Fruit fly (Drosophila melanogaster): Measurements from ENCODE around the gene CG17712.
A peak's percentile ranks its signal among the peaks of the same experiment; 100 is the strongest.

CG17712 gene

dm6 chr2L:1729607-1730011 is 22.3 kb downstream of the CG17712 start, which contains the start of the genes Eno and CG31937 (continued):
- TF ChIP-seq Deaf1 (tag; optimal IDR thresholded peaks at IDR 0.05), result no peak
- TF ChIP-seq zen (tag; optimal IDR thresholded peaks at IDR 0.05), result no peak
- no peak for TF ChIP-seq CG11456 (GFP tag; IDR thresholded peaks at IDR 0.05)
- TF ChIP-seq GATAe (GFP tag; conservative IDR thresholded peaks at IDR 0.05), result no peak
- peak; percentile 55 for TF ChIP-seq Nf-YC (tag; optimal IDR thresholded peaks at IDR 0.05)
- TF ChIP-seq CoRest (tag; optimal IDR thresholded peaks at IDR 0.05), result peak; percentile 38
- TF ChIP-seq nerfin-2 (GFP tag; IDR thresholded peaks at IDR 0.05; ENCODE audit: partially characterized antibody), result no peak
- no peak for TF ChIP-seq dan (GFP tag; IDR thresholded peaks at IDR 0.05)
- peak; percentile 3 for TF ChIP-seq CG10979 (tag; optimal IDR thresholded peaks at IDR 0.05)
- no peak for TF ChIP-seq fd64A (GFP tag; optimal IDR thresholded peaks at IDR 0.05)
- peak; percentile 28 for TF ChIP-seq CG1529 (GFP tag; optimal IDR thresholded peaks at IDR 0.05)
- TF ChIP-seq nerfin-1 (tag; optimal IDR thresholded peaks at IDR 0.05), result no peak
- TF ChIP-seq zfh1 (GFP tag; IDR thresholded peaks at IDR 0.05), result no peak
- TF ChIP-seq en (GFP tag; optimal IDR thresholded peaks at IDR 0.05), result no peak
- peak; percentile 60 for TF ChIP-seq CG12391 (tag; optimal IDR thresholded peaks at IDR 0.05)
- TF ChIP-seq Dbx (GFP tag; IDR thresholded peaks at IDR 0.05), result peak; percentile 69; the same call in 2 of the 3 replicates
- TF ChIP-seq CG9817 (tag; optimal IDR thresholded peaks at IDR 0.05), result peak; percentile 53
- peak; percentile 59 for TF ChIP-seq tgo (GFP tag; IDR thresholded peaks at IDR 0.05)
- peak; percentile 22 to 98 for TF ChIP-seq Pdp1 (GFP tag; optimal IDR thresholded peaks at IDR 0.05)
- TF ChIP-seq CG12769 (tag; optimal IDR thresholded peaks at IDR 0.05), result peak; percentile 76
- TF ChIP-seq jumu (GFP tag; optimal IDR thresholded peaks at IDR 0.05), result peak; percentile 18
- TF ChIP-seq CG2889 (GFP tag; IDR thresholded peaks at IDR 0.05), result no peak
- peak; percentile 48 for TF ChIP-seq CG13287 (GFP tag; IDR thresholded peaks at IDR 0.05; ENCODE audit: partially characterized antibody)
- no peak for TF ChIP-seq Lim3 (GFP tag; IDR thresholded peaks at IDR 0.05)
- TF ChIP-seq Blimp-1 (GFP tag; optimal IDR thresholded peaks at IDR 0.05), result no peak
- no peak for TF ChIP-seq CG17568 (GFP tag; optimal IDR thresholded peaks at IDR 0.05)
- TF ChIP-seq CG6689 (GFP tag; IDR thresholded peaks at IDR 0.05), result peak; percentile 61
- no peak for TF ChIP-seq CG15479 (GFP tag; optimal IDR thresholded peaks at IDR 0.05)
- no peak for TF ChIP-seq fru (optimal IDR thresholded peaks at IDR 0.05)
- TF ChIP-seq p53 (GFP tag; optimal IDR thresholded peaks at IDR 0.05), result no peak
- TF ChIP-seq CG2129 (GFP tag; IDR thresholded peaks at IDR 0.05; ENCODE audit: partially characterized antibody), result no peak
- no peak for TF ChIP-seq chinmo (GFP tag; IDR thresholded peaks at IDR 0.05; ENCODE audit: partially characterized antibody)
- TF ChIP-seq Eip74EF (GFP tag; optimal IDR thresholded peaks at IDR 0.05), result no peak
- TF ChIP-seq gt (GFP tag; IDR thresholded peaks at IDR 0.05), result no peak
- TF ChIP-seq CG10267 (tag; optimal IDR thresholded peaks at IDR 0.05), result no peak
- no peak for TF ChIP-seq CkIIα-i1 (GFP tag; IDR thresholded peaks at IDR 0.05)
- no peak for TF ChIP-seq hb (GFP tag; IDR thresholded peaks at IDR 0.05; ENCODE audit: partially characterized antibody)
- no peak for TF ChIP-seq amos (GFP tag; IDR thresholded peaks at IDR 0.05; ENCODE audit: partially characterized antibody)
- peak; percentile 54; the same call in 2 of the 3 replicates for TF ChIP-seq Aef1 (GFP tag; IDR thresholded peaks at IDR 0.05)
- no peak for TF ChIP-seq run (tag; optimal IDR thresholded peaks at IDR 0.05)
- no peak for TF ChIP-seq z (GFP tag; IDR thresholded peaks at IDR 0.05)
- TF ChIP-seq CG10321 (GFP tag; IDR thresholded peaks at IDR 0.05), result no peak
- TF ChIP-seq CG18262 (tag; optimal IDR thresholded peaks at IDR 0.05), result peak; percentile 22
- TF ChIP-seq E2f1 (GFP tag; IDR thresholded peaks at IDR 0.05), result peak; percentile 46; the same call in 1 of the 2 replicates
- peak; percentile 55 for TF ChIP-seq Dip3 (GFP tag; optimal IDR thresholded peaks at IDR 0.05)
- TF ChIP-seq CG15269 (tag; optimal IDR thresholded peaks at IDR 0.05), result peak; percentile 69
- peak; percentile 48 for TF ChIP-seq CG10209 (GFP tag; optimal IDR thresholded peaks at IDR 0.05)
- peak; percentile 32 for TF ChIP-seq Hr3 (GFP tag; optimal IDR thresholded peaks at IDR 0.05)
- TF ChIP-seq CG33213 (GFP tag; optimal IDR thresholded peaks at IDR 0.05), result no peak
- peak; percentile 27 for TF ChIP-seq fu2 (GFP tag; optimal IDR thresholded peaks at IDR 0.05)
- TF ChIP-seq Fer1 (GFP tag; optimal IDR thresholded peaks at IDR 0.05), result peak; percentile 54
